Worm (Caenorhabditis elegans) whole organism, late embryonic: Measurements from ENCODE around the gene C23H3.9.

Source experiments
- C08G9.2 ChIP-seq: sonication (generic microtip); optimal IDR thresholded peaks from 2 replicates; lab custom pipeline; 2016; ENCODE audit warnings: mild to moderate bottlenecking, missing genetic modification characterization, moderate library complexity, missing compliant biosample characterization
- C38D4.7 ChIP-seq: fragments of 200-800 bp; sonication (Bioruptor generic); optimal IDR thresholded peaks from 2 replicates; lab custom pipeline; 2018; ENCODE audit warnings: mild to moderate bottlenecking, missing genetic modification characterization, moderate library complexity, missing compliant biosample characterization
- F13H6.1 ChIP-seq: sonication (generic microtip); optimal IDR thresholded peaks from 2 replicates; lab custom pipeline; 2016; ENCODE audit warnings: missing genetic modification characterization, missing compliant biosample characterization
- K02D7.2 ChIP-seq: sonication (generic microtip); optimal IDR thresholded peaks from 2 replicates; lab custom pipeline; 2017; ENCODE audit warnings: mild to moderate bottlenecking, missing genetic modification characterization, missing compliant biosample characterization
- T23F11.4 ChIP-seq: fragments of 200-800 bp; sonication (Bioruptor generic); optimal IDR thresholded peaks from 2 replicates; lab custom pipeline; 2018; ENCODE audit warnings: mild to moderate bottlenecking, missing genetic modification characterization, missing compliant biosample characterization
- Y22D7AL.16 ChIP-seq: sonication (generic microtip); optimal IDR thresholded peaks from 2 replicates; lab custom pipeline; 2016; ENCODE audit warnings: missing genetic modification characterization, missing compliant biosample characterization
- ceh-14 ChIP-seq: sonication (generic microtip); optimal IDR thresholded peaks from 2 replicates; lab custom pipeline; 2016; ENCODE audit warnings: missing genotype, missing genetic modification characterization, missing compliant biosample characterization
- ceh-18 ChIP-seq: sonication (generic microtip); optimal IDR thresholded peaks from 2 replicates; lab custom pipeline; 2016; ENCODE audit warnings: missing genetic modification characterization, missing compliant biosample characterization
- ceh-30 ChIP-seq: fragments of 150-350 bp; optimal IDR thresholded peaks from 2 replicates; lab custom pipeline; 2014; ENCODE audit warnings: missing biosample characterization, missing genetic modification characterization
- ceh-31 ChIP-seq: sonication (generic microtip); optimal IDR thresholded peaks from 2 replicates; lab custom pipeline; 2016; ENCODE audit warnings: missing genetic modification characterization, missing compliant biosample characterization
- ceh-34 ChIP-seq: sonication (generic microtip); optimal IDR thresholded peaks from 2 replicates; lab custom pipeline; 2016; ENCODE audit warnings: mild to moderate bottlenecking, missing genetic modification characterization, missing compliant biosample characterization
- ceh-48 ChIP-seq: sonication (generic microtip); optimal IDR thresholded peaks from 2 replicates; lab custom pipeline; 2016; ENCODE audit warnings: missing genetic modification characterization, inconsistent platforms, missing compliant biosample characterization
- ceh-6 ChIP-seq: fragments of 200-800 bp; sonication (Bioruptor generic); optimal IDR thresholded peaks from 2 replicates; lab custom pipeline; 2018; ENCODE audit warnings: mild to moderate bottlenecking, missing genetic modification characterization, missing compliant biosample characterization
- ceh-9 ChIP-seq: sonication (generic microtip); optimal IDR thresholded peaks from 2 replicates; lab custom pipeline; 2016; ENCODE audit warnings: mild to moderate bottlenecking, missing genetic modification characterization, inconsistent platforms, missing compliant biosample characterization
- elt-2 ChIP-seq: sonication (generic microtip); optimal IDR thresholded peaks from 2 replicates; lab custom pipeline; 2016; ENCODE audit warnings: missing genetic modification reagents, missing genetic modification characterization, missing compliant biosample characterization
- elt-4 ChIP-seq: sonication (generic microtip); optimal IDR thresholded peaks from 2 replicates; lab custom pipeline; 2016; ENCODE audit warnings: missing genetic modification characterization, missing compliant biosample characterization
- ets-4 ChIP-seq: sonication (generic microtip); optimal IDR thresholded peaks from 2 replicates; lab custom pipeline; 2016; ENCODE audit warnings: missing genetic modification characterization, missing compliant biosample characterization
- fkh-10 ChIP-seq: fragments of 150-350 bp; optimal IDR thresholded peaks from 2 replicates; lab custom pipeline; 2014; ENCODE audit warnings: missing biosample characterization, missing genetic modification reagents, missing genetic modification characterization
- gmeb-2 ChIP-seq: sonication (generic microtip); optimal IDR thresholded peaks from 2 replicates; lab custom pipeline; 2016; ENCODE audit warnings: missing genetic modification characterization, inconsistent platforms, missing compliant biosample characterization
- hlh-13 ChIP-seq: fragments of 200-800 bp; sonication (Bioruptor generic); optimal IDR thresholded peaks from 2 replicates; lab custom pipeline; 2018; ENCODE audit warnings: mild to moderate bottlenecking, missing genetic modification characterization, missing compliant biosample characterization
- hlh-15 ChIP-seq: sonication (generic microtip); optimal IDR thresholded peaks from 2 replicates; lab custom pipeline; 2016; ENCODE audit warnings: missing genetic modification characterization, missing compliant biosample characterization
- hlh-30 ChIP-seq: sonication (generic microtip); optimal IDR thresholded peaks from 2 replicates; lab custom pipeline; 2017; ENCODE audit warnings: antibody characterized with exemption, missing genetic modification characterization, missing compliant biosample characterization; ENCODE audit not compliant: insufficient read depth
- hlh-8 ChIP-seq: sonication (generic microtip); optimal IDR thresholded peaks from 2 replicates; lab custom pipeline; 2016; ENCODE audit warnings: missing genotype, missing genetic modification characterization, missing compliant biosample characterization
- lim-6 ChIP-seq: sonication (generic microtip); optimal IDR thresholded peaks from 2 replicates; lab custom pipeline; 2016; ENCODE audit warnings: missing genetic modification characterization, missing compliant biosample characterization
- nfya-1 ChIP-seq: sonication (generic microtip); optimal IDR thresholded peaks from 2 replicates; lab custom pipeline; 2017; ENCODE audit warnings: missing genetic modification characterization, mild to moderate bottlenecking, missing compliant biosample characterization, antibody characterized with exemption, moderate library complexity
- npax-4 ChIP-seq: sonication (generic microtip); optimal IDR thresholded peaks from 2 replicates; lab custom pipeline; 2016; ENCODE audit warnings: missing genetic modification characterization, missing compliant biosample characterization
- pax-1 ChIP-seq: fragments of 150-350 bp; optimal IDR thresholded peaks from 2 replicates; lab custom pipeline; 2014; ENCODE audit warnings: missing biosample characterization, missing genetic modification characterization
- pha-2 ChIP-seq: sonication (generic microtip); optimal IDR thresholded peaks from 2 replicates; lab custom pipeline; 2017; ENCODE audit warnings: mild to moderate bottlenecking, missing genetic modification characterization, missing compliant biosample characterization
- pqm-1 ChIP-seq: sonication (generic microtip); optimal IDR thresholded peaks from 2 replicates; lab custom pipeline; 2016; ENCODE audit warnings: missing genetic modification characterization, missing compliant biosample characterization
- rnt-1 ChIP-seq: sonication (generic microtip); optimal IDR thresholded peaks from 2 replicates; lab custom pipeline; 2016; ENCODE audit warnings: missing genetic modification characterization, missing compliant biosample characterization
- sox-2 ChIP-seq: fragments of 200-800 bp; sonication (Bioruptor generic); IDR thresholded peaks from 2 replicates; pipeline ENCODE4 v1.3.6; 2022; ENCODE audit warnings: missing genetic modification reagents, missing genetic modification characterization, missing compliant biosample characterization
- sox-4 ChIP-seq: sonication (generic microtip); optimal IDR thresholded peaks from 2 replicates; lab custom pipeline; 2017; ENCODE audit warnings: mild to moderate bottlenecking, missing genetic modification characterization, inconsistent platforms, missing compliant biosample characterization
- tbx-2 ChIP-seq: sonication (generic microtip); optimal IDR thresholded peaks from 2 replicates; lab custom pipeline; 2016; ENCODE audit warnings: missing genetic modification characterization, missing compliant biosample characterization
- ttx-3 ChIP-seq: sonication (generic microtip); optimal IDR thresholded peaks from 2 replicates; lab custom pipeline; 2016; ENCODE audit warnings: missing genetic modification reagents, missing genetic modification characterization, missing compliant biosample characterization
- unc-3 ChIP-seq, 2 experiments: fragments of 200-800 bp in 1 of 2; sonication (Bioruptor generic) in 1 of 2; sonication (generic microtip) in 1 of 2; conservative IDR thresholded peaks in 1 of 2; optimal IDR thresholded peaks in 1 of 2; 2 replicates each; pipeline versions ENCODE4 v1.3.6 to Lab custom; 2016 to 2022; ENCODE audit warnings: missing compliant biosample characterization in 2 of 2, missing genetic modification characterization in 2 of 2, missing genetic modification reagents in 1 of 2
- unc-42 ChIP-seq: sonication (generic microtip); optimal IDR thresholded peaks from 2 replicates; lab custom pipeline; 2016; ENCODE audit warnings: missing genotype, missing genetic modification characterization, missing compliant biosample characterization
- unc-55 ChIP-seq: sonication (generic microtip); optimal IDR thresholded peaks from 2 replicates; lab custom pipeline; 2017; ENCODE audit warnings: missing biosample characterization, missing genetic modification reagents, missing genetic modification characterization
- unc-86 ChIP-seq: sonication (generic microtip); optimal IDR thresholded peaks from 2 replicates; lab custom pipeline; 2016; ENCODE audit warnings: missing genetic modification characterization, missing compliant biosample characterization
- ztf-16 ChIP-seq: sonication (generic microtip); optimal IDR thresholded peaks from 2 replicates; lab custom pipeline; 2017; ENCODE audit warnings: missing genetic modification characterization, missing compliant biosample characterization

Gene C23H3.9

ce11 chrII:95177-95576 lies 16.1 kb upstream of the C23H3.9 start, which contains the start of gene C50D2.7:
TSS of gene C50D2.7 (minus strand) at chrII:95277.
- TF ChIP-seq npax-4 (tag; lab: Kevin White, UChicago) (no peak), K02D7.2 (no peak), nfya-1 (tag; lab: Kevin White, UChicago) (no peak), rnt-1 (no peak), ceh-6 (GFP tag; lab: Kevin White, UChicago) (no peak), ceh-48 (tag; lab: Kevin White, UChicago) (no peak), ceh-34 (no peak), lim-6 (tag; lab: Kevin White, UChicago) (no peak), hlh-30 (tag; lab: Kevin White, UChicago) (no peak), sox-2 (GFP tag; lab: Robert Waterston, UW) (no peak), ceh-14 (tag; lab: Kevin White, UChicago) (no peak), unc-3 (GFP tag; conservative IDR thresholded peaks at IDR 0.05; lab: Robert Waterston, UW) (no peak), unc-3 (tag; optimal IDR thresholded peaks at IDR 0.05; lab: Kevin White, UChicago) (no peak), ztf-16 (no peak), elt-2 (tag; lab: Kevin White, UChicago) (no peak), hlh-13 (GFP tag; lab: Kevin White, UChicago) (no peak), ceh-9 (tag; lab: Kevin White, UChicago) (no peak)

ce11 chrII:91419-91818 lies 12.4 kb upstream of the C23H3.9 start, which contains the start of gene mcat-1:
TSS of gene mcat-1 (minus strand) at chrII:91519.
- no peak for TF ChIP-seq sox-4 (tag; lab: Kevin White, UChicago)

ce11 chrII:87937-88336 lies 8.9 kb upstream of the C23H3.9 start:
- TF ChIP-seq C38D4.7, result no peak
- TF ChIP-seq F13H6.1 (tag; lab: Kevin White, UChicago), result no peak
- TF ChIP-seq ztf-16, result no peak
- TF ChIP-seq npax-4 (tag; lab: Kevin White, UChicago), result no peak
- TF ChIP-seq unc-55, result no peak
- no peak for TF ChIP-seq gmeb-2 (tag; lab: Kevin White, UChicago)
- no peak for TF ChIP-seq ceh-6 (GFP tag; lab: Kevin White, UChicago)
- no peak for TF ChIP-seq pqm-1 (tag; lab: Kevin White, UChicago)
- TF ChIP-seq elt-4, result no peak
- no peak for TF ChIP-seq C08G9.2 (tag; lab: Kevin White, UChicago)
- no peak for TF ChIP-seq ceh-18 (tag; lab: Kevin White, UChicago)

ce11 chrII:86794-87193 lies 7.7 kb upstream of the C23H3.9 start:
- no peak for TF ChIP-seq npax-4 (tag; lab: Kevin White, UChicago)
- no peak for TF ChIP-seq C08G9.2 (tag; lab: Kevin White, UChicago)
- TF ChIP-seq ceh-31 (tag; lab: Kevin White, UChicago), result no peak
- no peak for TF ChIP-seq pqm-1 (tag; lab: Kevin White, UChicago)
- no peak for TF ChIP-seq fkh-10 (GFP tag; lab: Kevin White, UChicago)
- TF ChIP-seq Y22D7AL.16 (tag; lab: Kevin White, UChicago), result no peak
- TF ChIP-seq pha-2, result no peak
- TF ChIP-seq gmeb-2 (tag; lab: Kevin White, UChicago), result no peak
- TF ChIP-seq, all 69 proteins: peak for 0

- TF ChIP-seq gmeb-2 (tag; lab: Kevin White, UChicago) (no peak), tbx-2 (tag; lab: Kevin White, UChicago) (no peak), nfya-1 (tag; lab: Kevin White, UChicago) (no peak), ets-4 (no peak), ceh-14 (tag; lab: Kevin White, UChicago) (no peak), T23F11.4 (GFP tag; lab: Kevin White, UChicago) (no peak), ceh-34 (no peak), unc-42 (no peak), ztf-16 (no peak), hlh-15 (tag; lab: Kevin White, UChicago) (no peak), ttx-3 (tag; lab: Kevin White, UChicago) (no peak), F13H6.1 (tag; lab: Kevin White, UChicago) (no peak), ceh-30 (tag; lab: Kevin White, UChicago) (no peak), elt-4 (no peak), hlh-8 (tag; lab: Kevin White, UChicago) (no peak), unc-86 (tag; lab: Kevin White, UChicago) (no peak), pax-1 (tag; lab: Kevin White, UChicago) (no peak)
Measured at ce11 chrII:84134-84533, 5.1 kb upstream of the C23H3.9 start, which contains the start of gene C50D2.6. TSS of gene C50D2.6 (plus strand) at chrII:84434.
